Fruit fly (Drosophila melanogaster): ENCODE results near the gene Prosalpha4.
A peak's percentile ranks its signal among the peaks of the same experiment; 100 is the strongest.

Gene Prosalpha4

DNA sequence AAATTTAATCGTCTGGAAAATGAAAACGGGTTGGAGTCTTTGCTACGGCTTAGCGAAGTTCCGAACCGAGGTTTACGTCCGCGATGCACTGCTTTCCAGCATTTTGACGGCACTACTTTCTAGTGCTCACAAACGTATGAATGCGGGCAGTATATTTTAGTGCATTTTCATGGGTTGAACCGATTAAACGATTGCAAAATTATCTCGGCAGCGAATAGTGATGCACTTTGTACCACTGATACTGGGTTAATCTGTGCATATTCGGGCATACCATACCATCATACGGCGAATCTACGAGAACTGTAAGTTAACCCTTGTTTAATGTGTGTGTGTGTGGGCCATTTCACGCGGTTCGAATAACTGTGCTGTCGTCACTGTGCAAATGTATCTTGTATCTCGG, 5.3 kb upstream of the Prosalpha4 start, which contains the start of gene Mfe2 (continued):
- no peak for TF ChIP-seq CG14667 (GFP tag; IDR thresholded peaks at IDR 0.05)
- TF ChIP-seq danr (GFP tag; IDR thresholded peaks at IDR 0.05) = no peak
- TF ChIP-seq chn (GFP tag; optimal IDR thresholded peaks at IDR 0.05) = peak; percentile 44
- TF ChIP-seq CG11398 (GFP tag; optimal IDR thresholded peaks at IDR 0.05) = peak; percentile 20
- TF ChIP-seq CG4360 (GFP tag; IDR thresholded peaks at IDR 0.05) = no peak
- TF ChIP-seq CG11085 (GFP tag; IDR thresholded peaks at IDR 0.05) = 0 out of 2 replicates have a peak, but pooled peaks have one; percentile 32
- TF ChIP-seq pum (GFP tag; optimal IDR thresholded peaks at IDR 0.05) = peak; percentile 36
- TF ChIP-seq scrt (GFP tag; optimal IDR thresholded peaks at IDR 0.05) = no peak
- TF ChIP-seq Eip74EF (GFP tag; optimal IDR thresholded peaks at IDR 0.05) = no peak
- no peak for TF ChIP-seq CG7745 (tag; optimal IDR thresholded peaks at IDR 0.05)
- TF ChIP-seq CG34422 (GFP tag; IDR thresholded peaks at IDR 0.05) = no peak
- peak; percentile 75 for TF ChIP-seq HmgD (GFP tag; optimal IDR thresholded peaks at IDR 0.05)
- TF ChIP-seq BEAF-32 (GFP tag; optimal IDR thresholded peaks at IDR 0.05) = peak; percentile 60
- no peak for TF ChIP-seq Rx (GFP tag; IDR thresholded peaks at IDR 0.05)
- TF ChIP-seq jing (GFP tag; optimal IDR thresholded peaks at IDR 0.05) = no peak
- no peak for TF ChIP-seq CG18476 (GFP tag; optimal IDR thresholded peaks at IDR 0.05)
- peak; percentile 2 for TF ChIP-seq disco-r (GFP tag; optimal IDR thresholded peaks at IDR 0.05)
- TF ChIP-seq CG7839 (tag; optimal IDR thresholded peaks at IDR 0.05) = no peak
- no peak for TF ChIP-seq CG15073 (GFP tag; optimal IDR thresholded peaks at IDR 0.05)
- peak; percentile 77 for TF ChIP-seq trem (tag; optimal IDR thresholded peaks at IDR 0.05)
- no peak for TF ChIP-seq Taf1 (GFP tag; IDR thresholded peaks at IDR 0.05)
- TF ChIP-seq dan (GFP tag; IDR thresholded peaks at IDR 0.05) = no peak
- TF ChIP-seq CG9437 (GFP tag; optimal IDR thresholded peaks at IDR 0.05) = no peak
- TF ChIP-seq CG11456 (GFP tag; IDR thresholded peaks at IDR 0.05) = peak; percentile 74; the same call in 2 of the 3 replicates
- no peak for TF ChIP-seq CG7357 (GFP tag; IDR thresholded peaks at IDR 0.05)
- no peak for TF ChIP-seq CrebB (tag; optimal IDR thresholded peaks at IDR 0.05)
- TF ChIP-seq ERR (GFP tag; optimal IDR thresholded peaks at IDR 0.05) = peak; percentile 57
- peak; percentile 44 for TF ChIP-seq zen (tag; optimal IDR thresholded peaks at IDR 0.05)
- TF ChIP-seq sug (tag; optimal IDR thresholded peaks at IDR 0.05) = peak; percentile 32
- no peak for TF ChIP-seq aop (GFP tag; IDR thresholded peaks at IDR 0.05)
- TF ChIP-seq CG12104 (GFP tag; optimal IDR thresholded peaks at IDR 0.05) = no peak
- no peak for TF ChIP-seq CG31224 (GFP tag; IDR thresholded peaks at IDR 0.05)
- peak; percentile 69 for TF ChIP-seq NFAT (GFP tag; IDR thresholded peaks at IDR 0.05)
- 0 out of 2 replicates have a peak, but pooled peaks have one; percentile 32 for TF ChIP-seq toy (GFP tag; IDR thresholded peaks at IDR 0.05)
- TF ChIP-seq CG2120 (GFP tag; optimal IDR thresholded peaks at IDR 0.05) = peak; percentile 81
- TF ChIP-seq en (GFP tag; optimal IDR thresholded peaks at IDR 0.05) = no peak
- peak; percentile 61 for TF ChIP-seq Bteb2 (GFP tag; optimal IDR thresholded peaks at IDR 0.05)
- peak; percentile 41 for TF ChIP-seq CoRest (tag; optimal IDR thresholded peaks at IDR 0.05)
- TF ChIP-seq chif (GFP tag; optimal IDR thresholded peaks at IDR 0.05) = peak; percentile 29 to 65
- peak; percentile 51 for TF ChIP-seq Dad (GFP tag; optimal IDR thresholded peaks at IDR 0.05)
- TF ChIP-seq CG2129 (GFP tag; IDR thresholded peaks at IDR 0.05; ENCODE audit: partially characterized antibody) = no peak
- TF ChIP-seq CG3407 (GFP tag; optimal IDR thresholded peaks at IDR 0.05) = no peak
- no peak for TF ChIP-seq ash1 (GFP tag; optimal IDR thresholded peaks at IDR 0.05)
- no peak for TF ChIP-seq CG10366 (GFP tag; IDR thresholded peaks at IDR 0.05)
- TF ChIP-seq CG14860 (GFP tag; IDR thresholded peaks at IDR 0.05; ENCODE audit: partially characterized antibody) = no peak
- no peak for TF ChIP-seq CG7987 (GFP tag; optimal IDR thresholded peaks at IDR 0.05)
- TF ChIP-seq Kr (GFP tag; optimal IDR thresholded peaks at IDR 0.05) = no peak
- TF ChIP-seq Drgx (GFP tag; IDR thresholded peaks at IDR 0.05) = peak; percentile 28; the same call in 1 of the 2 replicates
- no peak for TF ChIP-seq CG6854 (GFP tag; optimal IDR thresholded peaks at IDR 0.05)
- no peak for TF ChIP-seq HLH3B (GFP tag; IDR thresholded peaks at IDR 0.05)
- TF ChIP-seq sc (optimal IDR thresholded peaks at IDR 0.05) = no peak
- TF ChIP-seq sc (GFP tag; optimal IDR thresholded peaks at IDR 0.05) = no peak
